Worm (Caenorhabditis elegans) whole organism, young adult: ENCODE results near the gene C33B4.4.

ENCODE experiments used
- akir-1 ChIP-seq: fragments of 200-800 bp; sonication (Bioruptor generic); optimal IDR thresholded peaks from 2 replicates; lab custom pipeline; 2018; ENCODE audit warnings: mild to moderate bottlenecking, missing genetic modification characterization, moderate library complexity, missing compliant biosample characterization
- attf-5 ChIP-seq: fragments of 200-800 bp; sonication (Bioruptor generic); optimal IDR thresholded peaks from 2 replicates; lab custom pipeline; 2018; ENCODE audit warnings: mild to moderate bottlenecking, missing genetic modification characterization, missing compliant biosample characterization
- cebp-2 ChIP-seq: fragments of 200-800 bp; sonication (Bioruptor generic); IDR thresholded peaks from 2 replicates; pipeline ENCODE4 v1.3.6; 2022; ENCODE audit warnings: missing genetic modification characterization, missing compliant biosample characterization
- egl-44 ChIP-seq: fragments of 200-800 bp; sonication (Bioruptor generic); IDR thresholded peaks from 2 replicates; pipeline ENCODE4 v1.3.6; 2022; ENCODE audit warnings: missing genetic modification reagents, missing genetic modification characterization, missing compliant biosample characterization
- lag-1 ChIP-seq: fragments of 200-800 bp; sonication (Bioruptor generic); IDR thresholded peaks from 2 replicates; pipeline ENCODE4 v1.3.6; 2022; ENCODE audit warnings: missing genetic modification reagents, missing genetic modification characterization, missing compliant biosample characterization
- mes-4 ChIP-seq: sonication (generic microtip); optimal IDR thresholded peaks from 2 replicates; lab custom pipeline; 2016; ENCODE audit warnings: missing genotype, missing genetic modification characterization, missing compliant biosample characterization
- pha-4 ChIP-seq: fragments of 150-350 bp; sonication (generic microtip); optimal IDR thresholded peaks from 2 replicates; lab custom pipeline; 2014; ENCODE audit warnings: missing biosample characterization, missing genetic modification reagents, missing genetic modification characterization
- repo-1 ChIP-seq: sonication (generic microtip); optimal IDR thresholded peaks from 2 replicates; lab custom pipeline; 2017; ENCODE audit warnings: mild to moderate bottlenecking, missing genetic modification characterization, missing compliant biosample characterization
- sea-2 ChIP-seq: fragments of 200-800 bp; sonication (Bioruptor generic); IDR thresholded peaks from 2 replicates; pipeline ENCODE4 v1.3.6; 2022; ENCODE audit warnings: missing genetic modification characterization, missing compliant biosample characterization
- snpc-4 ChIP-seq, 5 experiments: fragments of 150-350 bp in 1 of 5; sonication (generic microtip) in 4 of 5; optimal IDR thresholded peaks; 2 replicates each; lab custom pipeline; 2014 to 2018; ENCODE audit warnings: missing genetic modification characterization in 5 of 5, missing biosample characterization in 3 of 5, antibody characterized with exemption in 2 of 5, mild to moderate bottlenecking in 2 of 5, missing compliant biosample characterization in 2 of 5, missing genotype in 2 of 5, moderate library complexity in 2 of 5, missing genetic modification reagents in 1 of 5
- tbx-9 ChIP-seq: sonication (generic microtip); optimal IDR thresholded peaks from 2 replicates; lab custom pipeline; 2016; ENCODE audit warnings: borderline replicate concordance, missing genetic modification characterization, inconsistent platforms, missing compliant biosample characterization
- ztf-3 ChIP-seq: fragments of 200-800 bp; sonication (Bioruptor generic); optimal IDR thresholded peaks from 2 replicates; lab custom pipeline; 2018; ENCODE audit warnings: mild to moderate bottlenecking, missing genetic modification characterization, missing compliant biosample characterization

DNA sequence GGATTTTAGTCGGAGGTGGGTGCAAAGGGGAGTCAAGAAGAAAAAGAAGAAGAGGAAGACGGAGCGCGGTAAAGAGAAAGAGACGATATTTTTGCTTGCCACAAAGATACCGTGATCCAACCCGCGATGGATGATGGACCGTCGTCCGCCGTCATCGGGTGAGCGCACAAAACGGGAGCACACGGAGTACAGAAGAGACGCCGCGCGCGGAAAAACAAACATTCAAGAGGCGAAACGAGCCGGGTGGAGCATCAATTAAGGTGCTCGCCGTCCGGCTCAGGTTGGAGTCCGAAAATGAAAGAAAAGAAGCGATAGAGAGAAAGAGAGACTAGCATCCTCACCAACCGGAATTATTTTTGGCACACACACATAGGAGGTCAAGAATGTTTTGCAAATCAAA lies 10.5 kb upstream of the C33B4.4 start:
- TF ChIP-seq tbx-9, result no peak
- TF ChIP-seq akir-1 (GFP tag; lab: Kevin White, UChicago), result no peak
- TF ChIP-seq cebp-2 (GFP tag; lab: Robert Waterston, UW), result no peak
- no peak for TF ChIP-seq snpc-4 (GFP tag; optimal IDR thresholded peaks at IDR 0.05; lab: Kevin White, UChicago)
- TF ChIP-seq snpc-4 (tag; optimal IDR thresholded peaks at IDR 0.05; lab: Kevin White, UChicago), result no peak
- TF ChIP-seq egl-44 (GFP tag; lab: Robert Waterston, UW), result no peak
- no peak for TF ChIP-seq attf-5
- no peak for TF ChIP-seq repo-1
- no peak for TF ChIP-seq lag-1 (GFP tag; lab: Robert Waterston, UW)
- TF ChIP-seq sea-2 (GFP tag; lab: Robert Waterston, UW), result no peak
- TF ChIP-seq mes-4 (tag; lab: Kevin White, UChicago), result no peak
- TF ChIP-seq pha-4 (tag; lab: Kevin White, UChicago), result no peak
- no peak for TF ChIP-seq ztf-3 (GFP tag; lab: Kevin White, UChicago)
